Fruit fly (Drosophila melanogaster) whole organism, embryonic: ENCODE results near the gene CG42699.

Experiments used
- BEAF-32 ChIP-seq: fragments of 200-800 bp; sonication (Bioruptor generic); optimal IDR thresholded peaks from 3 replicates; lab custom pipeline; 2017; ENCODE audit warnings: missing biosample characterization, missing genetic modification characterization, mild to moderate bottlenecking, moderate library complexity, missing genetic modification reagents
- Bteb2 ChIP-seq: fragments of 200-800 bp; sonication (Bioruptor generic); optimal IDR thresholded peaks from 2 replicates; lab custom pipeline; 2016; ENCODE audit warnings: missing biosample characterization, missing genetic modification characterization
- CG12071 ChIP-seq: fragments of 200-800 bp; sonication (Bioruptor generic); optimal IDR thresholded peaks from 3 replicates; lab custom pipeline; 2018; ENCODE audit warnings: missing biosample characterization, mild to moderate bottlenecking, missing genetic modification characterization
- CG12104 ChIP-seq: fragments of 200-800 bp; sonication (Bioruptor generic); optimal IDR thresholded peaks from 3 replicates; lab custom pipeline; 2016; ENCODE audit warnings: missing biosample characterization, missing genetic modification characterization
- CG12299 ChIP-seq: fragments of 200-800 bp; sonication (Bioruptor generic); optimal IDR thresholded peaks from 2 replicates; lab custom pipeline; 2018; ENCODE audit warnings: missing biosample characterization, mild to moderate bottlenecking, missing genetic modification characterization
- CG12744 ChIP-seq: fragments of 200-800 bp; sonication (Bioruptor generic); optimal IDR thresholded peaks from 2 replicates; lab custom pipeline; 2016; ENCODE audit warnings: missing biosample characterization, missing genetic modification characterization
- CG18262 ChIP-seq: fragments of 200-800 bp; optimal IDR thresholded peaks from 3 replicates; lab custom pipeline; 2019; ENCODE audit warnings: missing biosample characterization, mild to moderate bottlenecking, missing genetic modification characterization, moderate library complexity
- CG31441 ChIP-seq: fragments of 200-800 bp; sonication (Bioruptor generic); IDR thresholded peaks from 2 replicates; pipeline ENCODE4 v1.3.6; 2022; ENCODE audit warnings: missing biosample characterization, missing genetic modification characterization
- CG3163 ChIP-seq: fragments of 200-800 bp; sonication (Bioruptor generic); optimal IDR thresholded peaks from 3 replicates; lab custom pipeline; 2016; ENCODE audit warnings: missing biosample characterization, missing genetic modification characterization
- CG32772 ChIP-seq: fragments of 200-800 bp; sonication (Bioruptor generic); IDR thresholded peaks from 2 replicates; pipeline ENCODE4 v1.3.6; 2022; ENCODE audit warnings: missing biosample characterization, missing genetic modification characterization
- CG3995 ChIP-seq: fragments of 200-800 bp; sonication (Bioruptor generic); optimal IDR thresholded peaks from 3 replicates; lab custom pipeline; 2016; ENCODE audit warnings: missing biosample characterization, missing genetic modification characterization
- CG4282 ChIP-seq: fragments of 200-800 bp; sonication (Bioruptor generic); optimal IDR thresholded peaks from 2 replicates; lab custom pipeline; 2016; ENCODE audit warnings: missing biosample characterization, missing genetic modification characterization
- CG4617 ChIP-seq: fragments of 200-800 bp; sonication (Bioruptor generic); optimal IDR thresholded peaks from 3 replicates; lab custom pipeline; 2016; ENCODE audit warnings: missing biosample characterization, missing genetic modification characterization, borderline replicate concordance
- CG4707 ChIP-seq: fragments of 200-800 bp; sonication (Bioruptor generic); optimal IDR thresholded peaks from 2 replicates; lab custom pipeline; 2018; ENCODE audit warnings: missing biosample characterization, mild to moderate bottlenecking, missing genetic modification characterization, moderate library complexity
- CG4820 ChIP-seq: fragments of 200-800 bp; sonication (Bioruptor generic); optimal IDR thresholded peaks from 3 replicates; lab custom pipeline; 2016; ENCODE audit warnings: missing biosample characterization, missing genetic modification characterization
- CG5245 ChIP-seq: fragments of 200-800 bp; sonication (Bioruptor generic); optimal IDR thresholded peaks from 3 replicates; lab custom pipeline; 2016; ENCODE audit warnings: missing biosample characterization, missing genetic modification characterization
- CG5953 ChIP-seq: fragments of 200-800 bp; sonication (Bioruptor generic); IDR thresholded peaks from 2 replicates; pipeline ENCODE4 v1.3.6; 2022; ENCODE audit warnings: missing biosample characterization, missing genetic modification characterization
- CG6813 ChIP-seq: fragments of 200-800 bp; sonication (Bioruptor generic); optimal IDR thresholded peaks from 2 replicates; lab custom pipeline; 2017; ENCODE audit warnings: missing biosample characterization, missing genetic modification characterization, mild to moderate bottlenecking, moderate library complexity, missing genetic modification reagents
- CG6854 ChIP-seq: fragments of 200-800 bp; sonication (Bioruptor generic); optimal IDR thresholded peaks from 3 replicates; lab custom pipeline; 2017; ENCODE audit warnings: missing biosample characterization, mild to moderate bottlenecking, missing genetic modification characterization
- CG7556 ChIP-seq: fragments of 200-800 bp; sonication (Bioruptor generic); optimal IDR thresholded peaks from 2 replicates; lab custom pipeline; 2017; ENCODE audit warnings: missing biosample characterization, mild to moderate bottlenecking, missing genetic modification characterization
- CG8924 ChIP-seq: fragments of 200-800 bp; optimal IDR thresholded peaks from 3 replicates; lab custom pipeline; 2019; ENCODE audit warnings: missing biosample characterization, mild to moderate bottlenecking, missing genetic modification characterization, moderate library complexity
- CG9609 ChIP-seq: fragments of 200-800 bp; sonication (Bioruptor generic); optimal IDR thresholded peaks from 3 replicates; lab custom pipeline; 2016; ENCODE audit warnings: missing biosample characterization, missing genetic modification characterization
- CG9797 ChIP-seq: fragments of 200-800 bp; sonication (Bioruptor generic); optimal IDR thresholded peaks from 3 replicates; lab custom pipeline; 2018; ENCODE audit warnings: missing biosample characterization, mild to moderate bottlenecking, missing genetic modification characterization
- Doc2 ChIP-seq: fragments of 200-800 bp; sonication (Bioruptor generic); IDR thresholded peaks from 2 replicates; pipeline ENCODE4 v1.3.6; 2022; ENCODE audit warnings: missing biosample characterization, missing genetic modification characterization
- ERR ChIP-seq: fragments of 200-800 bp; sonication (Bioruptor generic); optimal IDR thresholded peaks from 2 replicates; lab custom pipeline; 2016; ENCODE audit warnings: missing biosample characterization, missing genetic modification characterization
- HmgZ ChIP-seq: fragments of 200-800 bp; sonication (Bioruptor generic); optimal IDR thresholded peaks from 2 replicates; lab custom pipeline; 2018; ENCODE audit warnings: missing biosample characterization, mild to moderate bottlenecking, missing genetic modification characterization
- Hmx ChIP-seq: fragments of 200-800 bp; sonication (Bioruptor generic); optimal IDR thresholded peaks from 2 replicates; lab custom pipeline; 2016; ENCODE audit warnings: missing biosample characterization, missing genetic modification characterization
- Myb ChIP-seq: fragments of 200-800 bp; sonication (Bioruptor generic); optimal IDR thresholded peaks from 2 replicates; lab custom pipeline; 2016; ENCODE audit warnings: missing biosample characterization, missing genetic modification characterization
- Nf-YA ChIP-seq: fragments of 200-800 bp; sonication (Bioruptor generic); IDR thresholded peaks from 2 replicates; pipeline ENCODE4 v1.3.6; 2022; ENCODE audit warnings: missing biosample characterization, missing genetic modification characterization
- Nf-YC ChIP-seq: fragments of 200-800 bp; optimal IDR thresholded peaks from 3 replicates; lab custom pipeline; 2019; ENCODE audit warnings: missing biosample characterization, mild to moderate bottlenecking, missing genetic modification characterization, moderate library complexity
- Sox100B ChIP-seq: fragments of 200-800 bp; sonication (Bioruptor generic); optimal IDR thresholded peaks from 3 replicates; lab custom pipeline; 2018; ENCODE audit warnings: missing biosample characterization, mild to moderate bottlenecking, missing genetic modification characterization
- Tbp ChIP-seq: fragments of >200 bp; optimal IDR thresholded peaks from 2 replicates; lab custom pipeline; 2018; ENCODE audit warnings: missing biosample characterization, missing genetic modification characterization
- ac ChIP-seq: fragments of 200-800 bp; sonication (Bioruptor generic); optimal IDR thresholded peaks from 3 replicates; lab custom pipeline; 2017; ENCODE audit warnings: missing biosample characterization, mild to moderate bottlenecking, missing genetic modification characterization
- amos ChIP-seq: fragments of 200-800 bp; sonication (Bioruptor generic); IDR thresholded peaks from 2 replicates; pipeline ENCODE4 v1.3.6; 2022; ENCODE audit warnings: missing biosample characterization, missing genetic modification characterization; ENCODE audit not compliant: partially characterized antibody
- bowl ChIP-seq: fragments of 200-800 bp; sonication (Bioruptor generic); IDR thresholded peaks from 2 replicates; pipeline ENCODE4 v1.3.6; 2022; ENCODE audit warnings: missing biosample characterization, missing genetic modification characterization
- cad ChIP-seq: fragments of >200 bp; optimal IDR thresholded peaks from 2 replicates; lab custom pipeline; 2017; ENCODE audit warnings: missing biosample characterization, missing genetic modification characterization
- chm ChIP-seq: fragments of 200-800 bp; sonication (Bioruptor generic); IDR thresholded peaks from 2 replicates; pipeline ENCODE4 v1.3.6; 2022; ENCODE audit warnings: missing biosample characterization, missing genetic modification characterization
- crc ChIP-seq: fragments of 200-800 bp; sonication (Bioruptor generic); optimal IDR thresholded peaks from 2 replicates; lab custom pipeline; 2016; ENCODE audit warnings: missing biosample characterization, missing genetic modification characterization
- danr ChIP-seq: fragments of 200-800 bp; sonication (Bioruptor generic); IDR thresholded peaks from 2 replicates; pipeline ENCODE4 v1.3.6; 2022; ENCODE audit warnings: missing biosample characterization, missing genetic modification characterization
- fd96Cb ChIP-seq: fragments of 200-800 bp; sonication (Bioruptor generic); optimal IDR thresholded peaks from 2 replicates; lab custom pipeline; 2018; ENCODE audit warnings: missing biosample characterization, mild to moderate bottlenecking, missing genetic modification characterization, moderate library complexity
- fru ChIP-seq: fragments of >200 bp; optimal IDR thresholded peaks from 2 replicates; lab custom pipeline; 2017
- lola ChIP-seq, 3 experiments: fragments of >200 bp in 2 of 3; fragments of 200-800 bp in 1 of 3; sonication (Bioruptor generic) in 1 of 3; optimal IDR thresholded peaks; 2 replicates each; lab custom pipeline; 2017 to 2019; ENCODE audit warnings: missing biosample characterization in 3 of 3, missing genetic modification characterization in 3 of 3, mild to moderate bottlenecking in 1 of 3, moderate library complexity in 1 of 3
- oc ChIP-seq: fragments of 200-800 bp; sonication (Bioruptor generic); optimal IDR thresholded peaks from 2 replicates; lab custom pipeline; 2018; ENCODE audit warnings: missing biosample characterization, mild to moderate bottlenecking, missing genetic modification characterization, moderate library complexity
- p53 ChIP-seq: fragments of 200-800 bp; sonication (Bioruptor generic); optimal IDR thresholded peaks from 2 replicates; lab custom pipeline; 2016; ENCODE audit warnings: missing biosample characterization, missing genetic modification characterization
- peb ChIP-seq: fragments of 200-800 bp; sonication (Bioruptor generic); IDR thresholded peaks from 2 replicates; pipeline ENCODE4 v1.3.6; 2022; ENCODE audit warnings: missing biosample characterization, missing genetic modification characterization
- pros ChIP-seq: fragments of 200-800 bp; sonication (Bioruptor generic); optimal IDR thresholded peaks from 3 replicates; lab custom pipeline; 2019; ENCODE audit warnings: missing biosample characterization, mild to moderate bottlenecking, missing genetic modification characterization, moderate library complexity
- sim ChIP-seq: fragments of 200-800 bp; sonication (Bioruptor generic); IDR thresholded peaks from 2 replicates; pipeline ENCODE4 v1.3.6; 2022; ENCODE audit warnings: missing biosample characterization, missing genetic modification characterization
- slou ChIP-seq: fragments of 200-800 bp; sonication (Bioruptor generic); optimal IDR thresholded peaks from 3 replicates; lab custom pipeline; 2016; ENCODE audit warnings: missing biosample characterization, missing genetic modification characterization
- tll ChIP-seq, 2 experiments: fragments of 200-800 bp in 1 of 2; fragments of >200 bp in 1 of 2; sonication (Bioruptor generic) in 1 of 2; optimal IDR thresholded peaks; 2 replicates each; lab custom pipeline; 2017 to 2019; ENCODE audit warnings: missing biosample characterization in 2 of 2, missing genetic modification characterization in 2 of 2, mild to moderate bottlenecking in 1 of 2, moderate library complexity in 1 of 2
- twi ChIP-seq: fragments of 200-800 bp; optimal IDR thresholded peaks from 2 replicates; lab custom pipeline; 2019; ENCODE audit warnings: missing biosample characterization, mild to moderate bottlenecking, missing genetic modification characterization, moderate library complexity
- vnd ChIP-seq: fragments of 200-800 bp; sonication (Bioruptor generic); IDR thresholded peaks from 3 replicates; pipeline ENCODE4 v1.3.6; 2022; ENCODE audit warnings: missing biosample characterization, missing genetic modification characterization; ENCODE audit not compliant: partially characterized antibody

The CG42699 gene

DNA sequence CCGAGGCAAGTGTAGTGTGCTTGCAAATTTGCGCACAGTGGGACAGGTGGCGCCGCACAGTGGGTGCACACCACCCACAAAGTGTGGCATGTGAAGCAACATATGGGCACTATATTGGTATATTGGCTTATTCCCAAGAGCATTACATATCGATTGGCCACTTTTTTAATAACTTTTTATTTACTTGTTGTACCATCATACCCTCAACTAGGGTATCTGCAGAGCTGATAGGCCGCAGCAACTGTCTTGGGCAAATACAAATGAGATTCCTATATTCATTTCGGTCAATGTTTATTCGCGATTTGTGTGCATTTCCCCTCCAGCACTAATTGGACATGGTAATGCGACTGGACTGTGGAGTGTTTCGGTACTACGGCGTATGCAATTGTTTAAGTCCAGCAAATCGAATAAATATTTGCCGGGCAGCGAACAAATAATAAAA is 39.6 kb upstream of the CG42699 start (continued):
- no peak for TF ChIP-seq CG4617 (GFP tag; lab: Kevin White, UChicago)
- peak; percentile 22 for TF ChIP-seq ac (GFP tag; lab: Kevin White, UChicago)
- no peak for TF ChIP-seq CG8924
- TF ChIP-seq CG12104 (GFP tag; lab: Kevin White, UChicago): peak; percentile 15
- TF ChIP-seq danr (GFP tag; lab: Robert Waterston, UW): peak; percentile 11; the same call in 1 of the 2 replicates
- TF ChIP-seq twi (tag; lab: Kevin White, UChicago): no peak
- TF ChIP-seq Bteb2 (GFP tag; lab: Kevin White, UChicago): no peak
- peak; percentile 64 for TF ChIP-seq CG12071 (GFP tag; lab: Kevin White, UChicago)
- peak; percentile 27 for TF ChIP-seq fd96Cb (tag; lab: Kevin White, UChicago)
- TF ChIP-seq oc (tag; lab: Kevin White, UChicago): no peak
- peak; percentile 17 for TF ChIP-seq crc (GFP tag; lab: Kevin White, UChicago)
- no peak for TF ChIP-seq CG9797 (GFP tag; lab: Kevin White, UChicago)
- TF ChIP-seq Doc2: no peak
- TF ChIP-seq Nf-YA (GFP tag; lab: Robert Waterston, UW): peak; percentile 51; the same call in 1 of the 2 replicates
- peak; percentile 11 for TF ChIP-seq CG7556
- no peak for TF ChIP-seq Tbp (GFP tag; lab: Kevin White, UChicago)
- TF ChIP-seq p53 (GFP tag; lab: Kevin White, UChicago): no peak
- TF ChIP-seq fru (lab: Kevin White, UChicago): no peak
- TF ChIP-seq peb: peak; percentile 20; the same call in 1 of the 2 replicates
- TF ChIP-seq CG12744 (GFP tag; lab: Kevin White, UChicago): no peak
- peak; percentile 5 for TF ChIP-seq slou (GFP tag; lab: Kevin White, UChicago)
- TF ChIP-seq lola (GFP tag; optimal IDR thresholded peaks at IDR 0.05; lab: Kevin White, UChicago): peak in 1 of 3 experiments; percentile 54
- no peak for TF ChIP-seq pros
- no peak for TF ChIP-seq chm (GFP tag; lab: Robert Waterston, UW)
- TF ChIP-seq BEAF-32 (GFP tag; lab: Kevin White, UChicago): no peak
- no peak for TF ChIP-seq ERR (GFP tag; lab: Kevin White, UChicago)
- TF ChIP-seq CG31441: peak; percentile 67
- no peak for TF ChIP-seq tll (GFP tag; optimal IDR thresholded peaks at IDR 0.05; lab: Kevin White, UChicago)
- TF ChIP-seq amos (GFP tag; lab: Robert Waterston, UW): no peak
- peak; percentile 35 for TF ChIP-seq CG5245 (GFP tag; lab: Kevin White, UChicago)
- peak; percentile 40 for TF ChIP-seq CG18262 (tag; lab: Kevin White, UChicago)
- TF ChIP-seq sim (GFP tag; lab: Robert Waterston, UW): no peak
- no peak for TF ChIP-seq vnd (GFP tag; lab: Robert Waterston, UW)
- TF ChIP-seq Sox100B (GFP tag; lab: Kevin White, UChicago): peak; percentile 56
- peak; percentile 72; the same call in 1 of the 2 replicates for TF ChIP-seq CG5953
- peak; percentile 64 for TF ChIP-seq CG6813
- no peak for TF ChIP-seq HmgZ (tag; lab: Kevin White, UChicago)
- TF ChIP-seq Myb (GFP tag; lab: Kevin White, UChicago): peak; percentile 4
- TF ChIP-seq CG4282 (GFP tag; lab: Kevin White, UChicago): no peak
- TF ChIP-seq CG6854 (GFP tag; lab: Kevin White, UChicago): no peak
- TF ChIP-seq CG3995: no peak
- TF ChIP-seq CG4707 (GFP tag; lab: Kevin White, UChicago): peak; percentile 66
- TF ChIP-seq CG9609 (GFP tag; lab: Kevin White, UChicago): peak; percentile 7
- TF ChIP-seq CG32772 (GFP tag; lab: Robert Waterston, UW): 0 out of 2 replicates have a peak, but pooled peaks have one; percentile 53
- no peak for TF ChIP-seq CG12299 (tag; lab: Kevin White, UChicago)
- TF ChIP-seq cad: no peak
- TF ChIP-seq Nf-YC: no peak
- TF ChIP-seq Hmx: no peak
- peak; percentile 23 for TF ChIP-seq CG4820 (GFP tag; lab: Kevin White, UChicago)
- TF ChIP-seq bowl (GFP tag; lab: Robert Waterston, UW): no peak
- TF ChIP-seq CG3163 (GFP tag; lab: Kevin White, UChicago): no peak
